Fruit fly (Drosophila melanogaster): ENCODE results near the gene CG31835.

The CG31835 gene

dm6 chr2L:14688922-14689711, 46.5 kb upstream of the CG31835 start, which contains the start of gene osp (continued):
- no peak for TF ChIP-seq CG16813 (GFP tag; IDR thresholded peaks at IDR 0.05; ENCODE audit: partially characterized antibody)
- peak; percentile 49 for TF ChIP-seq hkb (optimal IDR thresholded peaks at IDR 0.05)
- TF ChIP-seq hkb (GFP tag; IDR thresholded peaks at IDR 0.05): peak; percentile 100
- TF ChIP-seq scrt (GFP tag; optimal IDR thresholded peaks at IDR 0.05): peak; percentile 95
- TF ChIP-seq pfk (GFP tag; optimal IDR thresholded peaks at IDR 0.05): peak; percentile 0
- no peak for TF ChIP-seq pan (optimal IDR thresholded peaks at IDR 0.05)
- TF ChIP-seq pan (GFP tag; optimal IDR thresholded peaks at IDR 0.05 in 1 of 2, IDR thresholded peaks at IDR 0.05 in 1 of 2): peak in 1 of 2 experiments; percentile 100
- TF ChIP-seq Ptx1 (GFP tag; IDR thresholded peaks at IDR 0.05): peak; percentile 99
- TF ChIP-seq CG6654 (GFP tag; optimal IDR thresholded peaks at IDR 0.05): peak; percentile 76
- peak; percentile 98 for TF ChIP-seq CG13296 (GFP tag; optimal IDR thresholded peaks at IDR 0.05)
- TF ChIP-seq Hr78 (GFP tag; optimal IDR thresholded peaks at IDR 0.05): peak in 1 of 2 experiments; percentile 94
- TF ChIP-seq gem (tag; optimal IDR thresholded peaks at IDR 0.05): peak; percentile 100
- peak; percentile 94 for TF ChIP-seq chinmo (GFP tag; IDR thresholded peaks at IDR 0.05; ENCODE audit: partially characterized antibody)
- peak; percentile 94 for TF ChIP-seq odd (GFP tag; optimal IDR thresholded peaks at IDR 0.05)
- TF ChIP-seq CG31365 (tag; optimal IDR thresholded peaks at IDR 0.05): peak; percentile 86
- peak; percentile 52 for TF ChIP-seq nerfin-2 (GFP tag; IDR thresholded peaks at IDR 0.05; ENCODE audit: partially characterized antibody)
- peak; percentile 98 for TF ChIP-seq CG10147 (GFP tag; optimal IDR thresholded peaks at IDR 0.05)
- peak; percentile 66 for TF ChIP-seq fd102C (GFP tag; optimal IDR thresholded peaks at IDR 0.05)
- TF ChIP-seq Atf3 (GFP tag; optimal IDR thresholded peaks at IDR 0.05): peak; percentile 64
- TF ChIP-seq cato (GFP tag; optimal IDR thresholded peaks at IDR 0.05; ENCODE audit: borderline replicate concordance): peak; percentile 95
- TF ChIP-seq ci (GFP tag; IDR thresholded peaks at IDR 0.05): peak; percentile 98
- TF ChIP-seq dan (GFP tag; IDR thresholded peaks at IDR 0.05): no peak
- peak; percentile 98 for TF ChIP-seq CG12769 (tag; optimal IDR thresholded peaks at IDR 0.05)
- peak; percentile 95 for TF ChIP-seq gt (GFP tag; IDR thresholded peaks at IDR 0.05)
- peak; percentile 77 for TF ChIP-seq B-H2 (GFP tag; optimal IDR thresholded peaks at IDR 0.05)
- TF ChIP-seq Lim3 (GFP tag; IDR thresholded peaks at IDR 0.05): peak; percentile 90; the same call in 1 of the 2 replicates
- TF ChIP-seq unc-4 (GFP tag; IDR thresholded peaks at IDR 0.05; ENCODE audit: partially characterized antibody): no peak; the same call in 1 of the 2 replicates
- peak; percentile 21 for TF ChIP-seq CG8089 (GFP tag; optimal IDR thresholded peaks at IDR 0.05)
- TF ChIP-seq Fer2 (tag; optimal IDR thresholded peaks at IDR 0.05): peak; percentile 97
- TF ChIP-seq HLHmδ (GFP tag; optimal IDR thresholded peaks at IDR 0.05): peak; percentile 8
- TF ChIP-seq CG3847 (GFP tag; IDR thresholded peaks at IDR 0.05): peak; percentile 98
- peak; percentile 98 for TF ChIP-seq CG15601 (tag; optimal IDR thresholded peaks at IDR 0.05)
- TF ChIP-seq croc (GFP tag; conservative IDR thresholded peaks at IDR 0.05): peak; percentile 98
- no peak for TF ChIP-seq Neu2 (GFP tag; optimal IDR thresholded peaks at IDR 0.05; ENCODE audit: borderline replicate concordance)
- peak; percentile 99 for TF ChIP-seq dysf (GFP tag; IDR thresholded peaks at IDR 0.05)
- TF ChIP-seq Bteb2 (GFP tag; optimal IDR thresholded peaks at IDR 0.05): peak; percentile 88
- TF ChIP-seq CG7556 (GFP tag; optimal IDR thresholded peaks at IDR 0.05): peak; percentile 98
- TF ChIP-seq CG2120 (GFP tag; optimal IDR thresholded peaks at IDR 0.05): peak; percentile 96
- peak; percentile 95 for TF ChIP-seq BtbVII (GFP tag; optimal IDR thresholded peaks at IDR 0.05)
- peak; percentile 59 for TF ChIP-seq shn (GFP tag; optimal IDR thresholded peaks at IDR 0.05)
- peak; percentile 97 for TF ChIP-seq CG11093 (GFP tag; IDR thresholded peaks at IDR 0.05)
- peak; percentile 99 for TF ChIP-seq CG6689 (GFP tag; IDR thresholded peaks at IDR 0.05)
- TF ChIP-seq Awh (GFP tag; IDR thresholded peaks at IDR 0.05): peak; percentile 99
- TF ChIP-seq Adf1 (GFP tag; IDR thresholded peaks at IDR 0.05): peak; percentile 86
- TF ChIP-seq CG2129 (GFP tag; IDR thresholded peaks at IDR 0.05; ENCODE audit: partially characterized antibody): no peak
- TF ChIP-seq CG18476 (GFP tag; optimal IDR thresholded peaks at IDR 0.05): peak; percentile 97
- peak; percentile 86 for TF ChIP-seq CG10321 (GFP tag; IDR thresholded peaks at IDR 0.05)
- peak; percentile 70 for TF ChIP-seq CG1792 (GFP tag; optimal IDR thresholded peaks at IDR 0.05)
